Worm (Caenorhabditis elegans) whole organism, mixed stage, embryonic: Measurements from ENCODE around the gene Y43F8C.13.

Source experiments
- lin-13 ChIP-seq: fragments of 150-350 bp; optimal IDR thresholded peaks from 2 replicates; lab custom pipeline; 2014; ENCODE audit warnings: missing biosample characterization, missing genetic modification characterization
- lin-32 ChIP-seq: fragments of 200-800 bp; sonication (Bioruptor generic); optimal IDR thresholded peaks from 2 replicates; lab custom pipeline; 2018; ENCODE audit warnings: mild to moderate bottlenecking, missing genetic modification characterization, missing compliant biosample characterization
- lsy-2 ChIP-seq: fragments of 150-350 bp; optimal IDR thresholded peaks from 2 replicates; lab custom pipeline; 2014; ENCODE audit warnings: missing biosample characterization, missing genetic modification characterization
- nhr-12 ChIP-seq: fragments of 150-350 bp; optimal IDR thresholded peaks from 2 replicates; lab custom pipeline; 2014; ENCODE audit warnings: missing biosample characterization, missing genetic modification characterization
- nhr-28 ChIP-seq: fragments of 150-350 bp; optimal IDR thresholded peaks from 2 replicates; lab custom pipeline; 2014; ENCODE audit warnings: missing biosample characterization, missing genetic modification characterization
- nhr-76 ChIP-seq: sonication (generic microtip); optimal IDR thresholded peaks from 2 replicates; lab custom pipeline; 2017; ENCODE audit warnings: missing biosample characterization, missing genetic modification characterization
- pha-4 ChIP-seq: fragments of 150-350 bp; optimal IDR thresholded peaks from 2 replicates; lab custom pipeline; 2018; ENCODE audit warnings: missing biosample characterization, missing genetic modification reagents, missing genetic modification characterization
- snpc-4 ChIP-seq: fragments of 150-350 bp; optimal IDR thresholded peaks from 2 replicates; lab custom pipeline; 2014; ENCODE audit warnings: missing biosample characterization, missing genetic modification characterization
- sptf-1 ChIP-seq: sonication (generic microtip); optimal IDR thresholded peaks from 2 replicates; lab custom pipeline; 2017; ENCODE audit warnings: mild to moderate bottlenecking, missing genetic modification characterization, moderate library complexity, missing compliant biosample characterization
- unc-120 ChIP-seq: sonication (generic microtip); optimal IDR thresholded peaks from 2 replicates; lab custom pipeline; 2017; ENCODE audit warnings: missing genetic modification characterization, missing compliant biosample characterization; ENCODE audit not compliant: poor library complexity, severe bottlenecking
- unc-62 ChIP-seq: fragments of 150-350 bp; optimal IDR thresholded peaks from 2 replicates; lab custom pipeline; 2014; ENCODE audit warnings: missing biosample characterization, missing genetic modification reagents, missing genetic modification characterization
- ztf-11 ChIP-seq: fragments of 150-350 bp; optimal IDR thresholded peaks from 2 replicates; lab custom pipeline; 2014; ENCODE audit warnings: missing biosample characterization, missing genetic modification characterization

- TF ChIP-seq sptf-1 (tag; lab: Kevin White, UChicago) (peak; percentile 78), ztf-11 (tag; lab: Kevin White, UChicago) (no peak), lin-32 (GFP tag; lab: Kevin White, UChicago) (peak; percentile 71), pha-4 (tag; lab: Kevin White, UChicago) (no peak), unc-120 (tag; lab: Kevin White, UChicago) (peak; percentile 45), lsy-2 (tag; lab: Kevin White, UChicago) (no peak), unc-62 (GFP tag; lab: Kevin White, UChicago) (no peak), nhr-12 (tag; lab: Kevin White, UChicago) (no peak), lin-13 (tag; lab: Kevin White, UChicago) (peak; percentile 18), nhr-28 (no peak), nhr-76 (tag; lab: Kevin White, UChicago) (no peak), snpc-4 (tag; lab: Kevin White, UChicago) (no peak)
Observed at ce11 chrV:19722881-19723280, 25.7 kb upstream of the Y43F8C.13 start.
